Fruit fly (Drosophila melanogaster): ENCODE results near the gene CG2656.

CG2656 gene

dm6 chr3R:7162356-7163289, 18.1 kb downstream of the CG2656 start, which contains the start of gene sas (continued):
- no peak for TF ChIP-seq CG9437 (GFP tag; optimal IDR thresholded peaks at IDR 0.05)
- TF ChIP-seq Drgx (GFP tag; IDR thresholded peaks at IDR 0.05), result 0 out of 2 replicates have a peak, but pooled peaks have one; percentile 12
- TF ChIP-seq Kr (GFP tag; optimal IDR thresholded peaks at IDR 0.05), result no peak
- TF ChIP-seq Sox100B (GFP tag; optimal IDR thresholded peaks at IDR 0.05), result no peak
- TF ChIP-seq lmd (GFP tag; IDR thresholded peaks at IDR 0.05), result no peak
- TF ChIP-seq p53 (GFP tag; optimal IDR thresholded peaks at IDR 0.05), result no peak
- TF ChIP-seq Ets97D (GFP tag; optimal IDR thresholded peaks at IDR 0.05), result no peak
- TF ChIP-seq Mrtf (GFP tag; IDR thresholded peaks at IDR 0.05), result no peak
- no peak for TF ChIP-seq org-1 (GFP tag; optimal IDR thresholded peaks at IDR 0.05)
- no peak for TF ChIP-seq CG32767 (GFP tag; IDR thresholded peaks at IDR 0.05)
- TF ChIP-seq CG33213 (GFP tag; optimal IDR thresholded peaks at IDR 0.05), result no peak
- peak; percentile 48 for TF ChIP-seq CG13894 (tag; optimal IDR thresholded peaks at IDR 0.05)
- peak; percentile 24; the same call in 1 of the 4 replicates for TF ChIP-seq Dll (GFP tag; IDR thresholded peaks at IDR 0.05; ENCODE audit: partially characterized antibody)
- TF ChIP-seq CG18764 (GFP tag; optimal IDR thresholded peaks at IDR 0.05), result no peak
- peak; percentile 63 to 77 for TF ChIP-seq Trl (optimal IDR thresholded peaks at IDR 0.05)
- peak; percentile 0 for TF ChIP-seq Trl (GFP tag; optimal IDR thresholded peaks at IDR 0.05)
- no peak for TF ChIP-seq Fer1 (GFP tag; optimal IDR thresholded peaks at IDR 0.05)
- no peak for TF ChIP-seq Nf-YB (GFP tag; optimal IDR thresholded peaks at IDR 0.05)
- no peak for TF ChIP-seq otp (GFP tag; IDR thresholded peaks at IDR 0.05)
- TF ChIP-seq odd (GFP tag; optimal IDR thresholded peaks at IDR 0.05), result no peak
- no peak for TF ChIP-seq dm (GFP tag; optimal IDR thresholded peaks at IDR 0.05)
- TF ChIP-seq lov (optimal IDR thresholded peaks at IDR 0.05), result no peak
- no peak for TF ChIP-seq lov (GFP tag; IDR thresholded peaks at IDR 0.05)
- no peak for TF ChIP-seq psq (GFP tag; optimal IDR thresholded peaks at IDR 0.05)
- no peak for TF ChIP-seq CG12942 (GFP tag; optimal IDR thresholded peaks at IDR 0.05)
- peak; percentile 18; the same call in 1 of the 2 replicates for TF ChIP-seq cas (GFP tag; IDR thresholded peaks at IDR 0.05)
- TF ChIP-seq B-H1 (GFP tag; IDR thresholded peaks at IDR 0.05), result no peak
- TF ChIP-seq E2f2 (GFP tag; IDR thresholded peaks at IDR 0.05), result no peak
- peak; percentile 53 for TF ChIP-seq CG12769 (tag; optimal IDR thresholded peaks at IDR 0.05)
- TF ChIP-seq ci (GFP tag; IDR thresholded peaks at IDR 0.05), result peak; percentile 45; the same call in 1 of the 3 replicates
- no peak for TF ChIP-seq ap (GFP tag; IDR thresholded peaks at IDR 0.05)
- no peak for TF ChIP-seq row (GFP tag; IDR thresholded peaks at IDR 0.05)
- no peak for TF ChIP-seq CG11456 (GFP tag; IDR thresholded peaks at IDR 0.05)
- TF ChIP-seq CG1647 (GFP tag; optimal IDR thresholded peaks at IDR 0.05), result no peak
- TF ChIP-seq Mad (GFP tag; optimal IDR thresholded peaks at IDR 0.05), result no peak
- TF ChIP-seq CG2889 (GFP tag; IDR thresholded peaks at IDR 0.05), result no peak
- TF ChIP-seq CG31365 (tag; optimal IDR thresholded peaks at IDR 0.05), result no peak
- no peak for TF ChIP-seq CG14014 (GFP tag; IDR thresholded peaks at IDR 0.05)
- peak; percentile 47 for TF ChIP-seq CG15479 (GFP tag; optimal IDR thresholded peaks at IDR 0.05)
- TF ChIP-seq Bteb2 (GFP tag; optimal IDR thresholded peaks at IDR 0.05), result no peak
- peak; percentile 18 for TF ChIP-seq CG8924 (tag; optimal IDR thresholded peaks at IDR 0.05)
- 0 out of 3 replicates have a peak, but pooled peaks have one; percentile 33 for TF ChIP-seq HLH4C (GFP tag; IDR thresholded peaks at IDR 0.05; ENCODE audit: partially characterized antibody)
- TF ChIP-seq zen2 (GFP tag; IDR thresholded peaks at IDR 0.05; ENCODE audit: partially characterized antibody), result no peak
- no peak for TF ChIP-seq CG11696 (GFP tag; IDR thresholded peaks at IDR 0.05)
- TF ChIP-seq E2f1 (GFP tag; IDR thresholded peaks at IDR 0.05), result no peak
- TF ChIP-seq maf-S (GFP tag; optimal IDR thresholded peaks at IDR 0.05), result no peak
- TF ChIP-seq CG4820 (GFP tag; optimal IDR thresholded peaks at IDR 0.05), result no peak
- TF ChIP-seq Sry-δ (GFP tag; optimal IDR thresholded peaks at IDR 0.05), result no peak
- no peak for TF ChIP-seq cad (GFP tag; optimal IDR thresholded peaks at IDR 0.05)
- TF ChIP-seq seq (GFP tag; IDR thresholded peaks at IDR 0.05), result peak; percentile 33; the same call in 1 of the 2 replicates
- peak; percentile 38; the same call in 1 of the 3 replicates for TF ChIP-seq CG34422 (GFP tag; IDR thresholded peaks at IDR 0.05)
